Worm (Caenorhabditis elegans): Measurements from ENCODE around the gene chca-1.
A peak's percentile ranks its signal among the peaks of the same experiment; 100 is the strongest.

The chca-1 gene

ce11 chrIV:9673683-9674336 is 22.6 kb downstream of the chca-1 start (continued):
- no peak for TF ChIP-seq attf-4 (tag; optimal IDR thresholded peaks at IDR 0.05)

- no peak for TF ChIP-seq saeg-2 (GFP tag; IDR thresholded peaks at IDR 0.05)
- no peak for TF ChIP-seq lin-29 (GFP tag; IDR thresholded peaks at IDR 0.05)
- TF ChIP-seq hmg-1.1 (GFP tag; IDR thresholded peaks at IDR 0.05) = no peak
- TF ChIP-seq T20F7.1 (GFP tag; optimal IDR thresholded peaks at IDR 0.05) = peak; percentile 33
- TF ChIP-seq Y105C5A.15 (GFP tag; IDR thresholded peaks at IDR 0.05) = no peak
- TF ChIP-seq ZK546.5 (tag; optimal IDR thresholded peaks at IDR 0.05) = no peak
- TF ChIP-seq zip-11 (GFP tag; IDR thresholded peaks at IDR 0.05) = no peak
- TF ChIP-seq lin-1 (GFP tag; IDR thresholded peaks at IDR 0.05) = no peak
- TF ChIP-seq gei-8 (GFP tag; optimal IDR thresholded peaks at IDR 0.05) = no peak
Observed at ce11 chrIV:9675572-9675971, 24.4 kb downstream of the chca-1 start, which contains the start of gene nhr-34. nhr-34 (minus strand) TSS chrIV:9675672.

- peak; percentile 75 for TF ChIP-seq hlh-11 (tag; optimal IDR thresholded peaks at IDR 0.05)
- TF ChIP-seq lin-29 (GFP tag; IDR thresholded peaks at IDR 0.05) = no peak
- TF ChIP-seq ceh-20 (GFP tag; IDR thresholded peaks at IDR 0.05) = no peak
- TF ChIP-seq cey-2 (tag; optimal IDR thresholded peaks at IDR 0.05; ENCODE audit: borderline replicate concordance, insufficient read depth) = no peak
- TF ChIP-seq dmd-6 (GFP tag; IDR thresholded peaks at IDR 0.05) = peak; percentile 89
- peak; percentile 85 for TF ChIP-seq php-3 (GFP tag; IDR thresholded peaks at IDR 0.05)
- no peak for TF ChIP-seq lir-3 (tag; optimal IDR thresholded peaks at IDR 0.05)
- TF ChIP-seq Y48G9A.11 (GFP tag; IDR thresholded peaks at IDR 0.05) = no peak
- TF ChIP-seq nhr-11 (tag; optimal IDR thresholded peaks at IDR 0.05) = no peak
- no peak for TF ChIP-seq snpc-4 (tag; optimal IDR thresholded peaks at IDR 0.05)
- no peak for TF ChIP-seq jun-1 (tag; optimal IDR thresholded peaks at IDR 0.05)
- no peak for TF ChIP-seq vab-7 (GFP tag; IDR thresholded peaks at IDR 0.05)
- TF ChIP-seq mxl-3 (GFP tag; optimal IDR thresholded peaks at IDR 0.05) = peak; percentile 7
- TF ChIP-seq egl-43 (GFP tag; IDR thresholded peaks at IDR 0.05) = no peak
- 0 out of 2 replicates have a peak, but pooled peaks have one; percentile 47 for TF ChIP-seq lin-1 (GFP tag; IDR thresholded peaks at IDR 0.05)
- TF ChIP-seq ama-1 (optimal IDR thresholded peaks at IDR 0.05) = no peak
- no peak for TF ChIP-seq gei-8 (GFP tag; optimal IDR thresholded peaks at IDR 0.05)
- peak in 1 of 2 experiments; percentile 70 for TF ChIP-seq mdl-1 (tag; optimal IDR thresholded peaks at IDR 0.05)
- no peak for TF ChIP-seq lin-38 (GFP tag; IDR thresholded peaks at IDR 0.05)
- TF ChIP-seq mxl-2 (GFP tag; conservative IDR thresholded peaks at IDR 0.05) = no peak
- no peak for TF ChIP-seq daf-8 (GFP tag; IDR thresholded peaks at IDR 0.05)
- no peak for TF ChIP-seq set-16 (GFP tag; IDR thresholded peaks at IDR 0.05)
- TF ChIP-seq mep-1 (tag; optimal IDR thresholded peaks at IDR 0.05) = peak; percentile 45
- no peak for TF ChIP-seq unc-39 (tag; optimal IDR thresholded peaks at IDR 0.05)
- TF ChIP-seq zip-2 (tag; optimal IDR thresholded peaks at IDR 0.05) = no peak
- no peak for TF ChIP-seq lsy-2 (tag; optimal IDR thresholded peaks at IDR 0.05)
- no peak for TF ChIP-seq Y5F2A.4 (GFP tag; optimal IDR thresholded peaks at IDR 0.05)
- peak; percentile 17 for TF ChIP-seq T20F7.1 (GFP tag; optimal IDR thresholded peaks at IDR 0.05)
- TF ChIP-seq F10B5.3 (tag; optimal IDR thresholded peaks at IDR 0.05) = no peak
- no peak for TF ChIP-seq spr-3 (GFP tag; optimal IDR thresholded peaks at IDR 0.05)
- peak; percentile 81 for TF ChIP-seq nhr-10 (tag; optimal IDR thresholded peaks at IDR 0.05)
- TF ChIP-seq F37D6.2 (tag; optimal IDR thresholded peaks at IDR 0.05) = no peak
- TF ChIP-seq daf-16 (GFP tag; optimal IDR thresholded peaks at IDR 0.05) = no peak
- peak; percentile 98 for TF ChIP-seq daf-16 (tag; optimal IDR thresholded peaks at IDR 0.05)
- TF ChIP-seq zfp-3 (GFP tag; conservative IDR thresholded peaks at IDR 0.05) = no peak
- TF ChIP-seq attf-4 (tag; optimal IDR thresholded peaks at IDR 0.05) = no peak
- TF ChIP-seq hmg-1.1 (GFP tag; IDR thresholded peaks at IDR 0.05) = no peak
- TF ChIP-seq dpl-1 (GFP tag; optimal IDR thresholded peaks at IDR 0.05) = no peak
- TF ChIP-seq mes-2 (tag; optimal IDR thresholded peaks at IDR 0.05; ENCODE audit: poor library complexity, severe bottlenecking) = no peak
- no peak for TF ChIP-seq ztf-11 (tag; optimal IDR thresholded peaks at IDR 0.05)
- peak; percentile 23 for TF ChIP-seq nhr-102 (tag; optimal IDR thresholded peaks at IDR 0.05)
- no peak for TF ChIP-seq ZK546.5 (tag; optimal IDR thresholded peaks at IDR 0.05)
- peak; percentile 95 for TF ChIP-seq nhr-28 (tag; optimal IDR thresholded peaks at IDR 0.05)
Observed at ce11 chrIV:9676535-9676934, 25.3 kb downstream of the chca-1 start.
